Worm (Caenorhabditis elegans) whole organism, mixed stage, embryonic: ENCODE results near the gene clec-9.

ENCODE experiments used
- M03D4.4 ChIP-seq: sonication (generic microtip); optimal IDR thresholded peaks from 2 replicates; lab custom pipeline; 2017; ENCODE audit warnings: mild to moderate bottlenecking, missing genetic modification characterization, missing compliant biosample characterization
- bed-3 ChIP-seq: fragments of 200-800 bp; sonication (Bioruptor generic); optimal IDR thresholded peaks from 3 replicates; lab custom pipeline; 2018; ENCODE audit warnings: mild to moderate bottlenecking, missing genetic modification characterization, moderate library complexity, missing compliant biosample characterization
- blmp-1 ChIP-seq: fragments of 150-350 bp; optimal IDR thresholded peaks from 2 replicates; lab custom pipeline; 2014; ENCODE audit warnings: missing biosample characterization, missing genetic modification characterization
- ceh-39 ChIP-seq: fragments of 150-350 bp; optimal IDR thresholded peaks from 2 replicates; lab custom pipeline; 2014; ENCODE audit warnings: missing biosample characterization, missing genetic modification characterization
- ceh-43 ChIP-seq: fragments of 200-800 bp; sonication (Bioruptor generic); optimal IDR thresholded peaks from 2 replicates; lab custom pipeline; 2018; ENCODE audit warnings: mild to moderate bottlenecking, missing genetic modification characterization, moderate library complexity, missing compliant biosample characterization
- ceh-83 ChIP-seq: fragments of 200-800 bp; sonication (Bioruptor generic); optimal IDR thresholded peaks from 2 replicates; lab custom pipeline; 2018; ENCODE audit warnings: mild to moderate bottlenecking, missing genetic modification characterization, missing compliant biosample characterization
- ces-1 ChIP-seq: fragments of 150-350 bp; optimal IDR thresholded peaks from 2 replicates; lab custom pipeline; 2014; ENCODE audit warnings: missing biosample characterization, missing genetic modification reagents, missing genetic modification characterization
- drap-1 ChIP-seq: fragments of 200-800 bp; sonication (Bioruptor generic); optimal IDR thresholded peaks from 3 replicates; lab custom pipeline; 2018; ENCODE audit warnings: mild to moderate bottlenecking, missing genetic modification characterization, missing compliant biosample characterization
- elt-1 ChIP-seq: sonication (generic microtip); optimal IDR thresholded peaks from 2 replicates; lab custom pipeline; 2017; ENCODE audit warnings: missing genetic modification characterization, mild to moderate bottlenecking, missing compliant biosample characterization, antibody characterized with exemption, moderate library complexity, borderline replicate concordance; ENCODE audit not compliant: insufficient read depth
- elt-3 ChIP-seq: fragments of 150-350 bp; optimal IDR thresholded peaks from 2 replicates; lab custom pipeline; 2014; ENCODE audit warnings: missing biosample characterization, missing genetic modification characterization
- flh-1 ChIP-seq: fragments of 200-800 bp; sonication (Bioruptor generic); optimal IDR thresholded peaks from 2 replicates; lab custom pipeline; 2018; ENCODE audit warnings: mild to moderate bottlenecking, missing genetic modification characterization, moderate library complexity, missing compliant biosample characterization
- ham-2 ChIP-seq: fragments of 200-800 bp; sonication (Bioruptor generic); optimal IDR thresholded peaks from 2 replicates; lab custom pipeline; 2018; ENCODE audit warnings: mild to moderate bottlenecking, missing genetic modification characterization, missing compliant biosample characterization
- hlh-1 ChIP-seq: fragments of 150-350 bp; optimal IDR thresholded peaks from 2 replicates; lab custom pipeline; 2014; ENCODE audit warnings: missing biosample characterization, missing genetic modification reagents, missing genetic modification characterization
- lin-13 ChIP-seq: fragments of 150-350 bp; optimal IDR thresholded peaks from 2 replicates; lab custom pipeline; 2014; ENCODE audit warnings: missing biosample characterization, missing genetic modification characterization
- lin-32 ChIP-seq: fragments of 200-800 bp; sonication (Bioruptor generic); optimal IDR thresholded peaks from 2 replicates; lab custom pipeline; 2018; ENCODE audit warnings: mild to moderate bottlenecking, missing genetic modification characterization, missing compliant biosample characterization
- lsy-2 ChIP-seq: fragments of 150-350 bp; optimal IDR thresholded peaks from 2 replicates; lab custom pipeline; 2014; ENCODE audit warnings: missing biosample characterization, missing genetic modification characterization
- mab-5 ChIP-seq: fragments of 150-350 bp; optimal IDR thresholded peaks from 2 replicates; lab custom pipeline; 2014; ENCODE audit warnings: missing biosample characterization, missing genetic modification characterization
- mep-1 ChIP-seq: fragments of 150-350 bp; optimal IDR thresholded peaks from 2 replicates; lab custom pipeline; 2017; ENCODE audit warnings: missing biosample characterization, missing genetic modification reagents, missing genetic modification characterization, inconsistent platforms
- mls-2 ChIP-seq: sonication (generic microtip); optimal IDR thresholded peaks from 2 replicates; lab custom pipeline; 2016; ENCODE audit warnings: mild to moderate bottlenecking, missing genetic modification characterization, moderate library complexity, missing compliant biosample characterization
- nhr-12 ChIP-seq: fragments of 150-350 bp; optimal IDR thresholded peaks from 2 replicates; lab custom pipeline; 2014; ENCODE audit warnings: missing biosample characterization, missing genetic modification characterization
- nhr-2 ChIP-seq: fragments of 150-350 bp; optimal IDR thresholded peaks from 2 replicates; lab custom pipeline; 2014; ENCODE audit warnings: missing biosample characterization, missing genetic modification characterization
- nhr-237 ChIP-seq: fragments of 150-350 bp; optimal IDR thresholded peaks from 2 replicates; lab custom pipeline; 2014; ENCODE audit warnings: missing biosample characterization, missing genetic modification characterization
- nhr-76 ChIP-seq: sonication (generic microtip); optimal IDR thresholded peaks from 2 replicates; lab custom pipeline; 2017; ENCODE audit warnings: missing biosample characterization, missing genetic modification characterization
- sem-2 ChIP-seq: fragments of 200-800 bp; sonication (Bioruptor generic); optimal IDR thresholded peaks from 2 replicates; lab custom pipeline; 2018; ENCODE audit warnings: mild to moderate bottlenecking, missing genetic modification characterization, missing compliant biosample characterization
- snpc-4 ChIP-seq: fragments of 150-350 bp; optimal IDR thresholded peaks from 2 replicates; lab custom pipeline; 2014; ENCODE audit warnings: missing biosample characterization, missing genetic modification characterization
- sptf-1 ChIP-seq: sonication (generic microtip); optimal IDR thresholded peaks from 2 replicates; lab custom pipeline; 2017; ENCODE audit warnings: mild to moderate bottlenecking, missing genetic modification characterization, moderate library complexity, missing compliant biosample characterization
- tbx-8 ChIP-seq: fragments of 200-800 bp; sonication (Bioruptor generic); optimal IDR thresholded peaks from 2 replicates; lab custom pipeline; 2018; ENCODE audit warnings: mild to moderate bottlenecking, missing genetic modification characterization, moderate library complexity, missing compliant biosample characterization
- unc-120 ChIP-seq: sonication (generic microtip); optimal IDR thresholded peaks from 2 replicates; lab custom pipeline; 2017; ENCODE audit warnings: missing genetic modification characterization, missing compliant biosample characterization; ENCODE audit not compliant: poor library complexity, severe bottlenecking
- unc-39 ChIP-seq: fragments of 150-350 bp; optimal IDR thresholded peaks from 2 replicates; lab custom pipeline; 2014; ENCODE audit warnings: missing biosample characterization, missing genetic modification characterization
- unc-62 ChIP-seq: fragments of 150-350 bp; optimal IDR thresholded peaks from 2 replicates; lab custom pipeline; 2014; ENCODE audit warnings: missing biosample characterization, missing genetic modification reagents, missing genetic modification characterization
- zip-8 ChIP-seq: fragments of 150-350 bp; optimal IDR thresholded peaks from 2 replicates; lab custom pipeline; 2014; ENCODE audit warnings: missing biosample characterization, missing genetic modification characterization
- ztf-11 ChIP-seq: fragments of 150-350 bp; optimal IDR thresholded peaks from 2 replicates; lab custom pipeline; 2014; ENCODE audit warnings: missing biosample characterization, missing genetic modification characterization

The clec-9 gene

DNA sequence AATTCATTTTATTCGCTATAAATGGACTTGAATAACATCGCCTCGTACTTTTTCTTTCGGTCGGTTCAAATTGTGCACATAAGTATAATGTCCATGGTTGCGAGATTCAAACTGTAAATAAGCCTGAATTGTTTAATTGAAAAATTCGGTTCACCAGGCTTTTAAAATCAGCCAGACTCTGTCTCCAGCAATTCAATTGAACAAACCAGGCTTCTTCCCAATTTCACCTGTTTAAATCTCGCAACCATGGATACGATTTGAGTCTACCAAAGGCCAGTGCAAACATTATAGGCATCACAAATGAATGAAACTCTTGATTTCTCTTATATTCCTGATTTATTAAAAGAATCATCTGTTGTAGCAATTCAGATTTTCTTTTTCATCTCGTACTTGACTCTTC, 25.2 kb upstream of the clec-9 start, which contains the start of gene srz-100:
srz-100 (plus strand) TSS at position 301 of the 400 bp plus-strand sequence.
- TF ChIP-seq ceh-39: no peak
- no peak for TF ChIP-seq sptf-1 (tag; lab: Kevin White, UChicago)
- TF ChIP-seq M03D4.4 (tag; lab: Kevin White, UChicago): no peak
- no peak for TF ChIP-seq unc-62 (GFP tag; lab: Kevin White, UChicago)
- no peak for TF ChIP-seq mab-5 (tag; lab: Kevin White, UChicago)
- no peak for TF ChIP-seq flh-1

DNA sequence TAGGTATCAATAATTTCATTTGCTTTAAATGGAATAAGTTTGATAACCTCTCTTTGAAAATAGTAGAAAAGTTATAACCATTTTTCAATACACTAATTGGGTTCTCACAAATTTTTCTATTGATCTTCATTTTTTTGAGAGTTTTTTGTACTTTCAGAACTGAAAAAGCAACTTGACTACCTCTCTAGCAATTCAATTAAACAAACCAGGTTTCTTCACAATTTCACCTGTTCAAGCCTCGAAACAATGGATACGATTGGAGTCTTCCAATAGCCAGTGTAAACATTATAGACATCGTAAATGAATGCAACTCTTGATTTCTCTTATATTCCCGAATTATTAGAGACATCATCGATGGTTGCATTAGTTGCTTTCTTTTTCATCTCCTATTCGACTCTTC, 23.5 kb upstream of the clec-9 start, which contains the start of gene srz-99:
srz-99 (plus strand) TSS at position 301 of the 400 bp plus-strand sequence.
- TF ChIP-seq lsy-2 (tag; lab: Kevin White, UChicago) (no peak), nhr-237 (tag; lab: Kevin White, UChicago) (no peak), ham-2 (GFP tag; lab: Kevin White, UChicago) (no peak), blmp-1 (no peak), hlh-1 (tag; lab: Kevin White, UChicago) (no peak), nhr-2 (tag; lab: Kevin White, UChicago) (no peak), mls-2 (tag; lab: Kevin White, UChicago) (no peak), ceh-43 (GFP tag; lab: Kevin White, UChicago) (no peak), sem-2 (GFP tag; lab: Kevin White, UChicago) (no peak), drap-1 (no peak), ceh-39 (no peak), elt-1 (tag; lab: Kevin White, UChicago) (no peak)

- no peak for TF ChIP-seq sem-2 (GFP tag; lab: Kevin White, UChicago)
- TF ChIP-seq snpc-4: no peak
- TF ChIP-seq elt-3 (tag; lab: Kevin White, UChicago): no peak
- no peak for TF ChIP-seq bed-3 (GFP tag; lab: Kevin White, UChicago)
- TF ChIP-seq nhr-2 (tag; lab: Kevin White, UChicago): no peak
- no peak for TF ChIP-seq nhr-76 (tag; lab: Kevin White, UChicago)
- TF ChIP-seq ztf-11 (tag; lab: Kevin White, UChicago): no peak
- TF ChIP-seq nhr-12 (tag; lab: Kevin White, UChicago): no peak
- TF ChIP-seq blmp-1: no peak
- TF ChIP-seq ceh-39: no peak
- TF ChIP-seq zip-8 (tag; lab: Kevin White, UChicago): no peak
- no peak for TF ChIP-seq lsy-2 (tag; lab: Kevin White, UChicago)
- TF ChIP-seq, all 35 proteins: peak for 0
Observed at ce11 chrV:16728431-16728830, 22.0 kb upstream of the clec-9 start, which contains the start of gene fbxa-127. Gene fbxa-127, plus strand, starts transcription at chrV:16728731.

- TF ChIP-seq mep-1: no peak
- TF ChIP-seq lsy-2 (tag; lab: Kevin White, UChicago): no peak
- no peak for TF ChIP-seq M03D4.4 (tag; lab: Kevin White, UChicago)
- TF ChIP-seq ceh-83 (GFP tag; lab: Kevin White, UChicago): no peak
- TF ChIP-seq elt-3 (tag; lab: Kevin White, UChicago): no peak
- no peak for TF ChIP-seq ces-1 (GFP tag; lab: Kevin White, UChicago)
- TF ChIP-seq sptf-1 (tag; lab: Kevin White, UChicago): no peak
- TF ChIP-seq ceh-43 (GFP tag; lab: Kevin White, UChicago): no peak
- no peak for TF ChIP-seq ham-2 (GFP tag; lab: Kevin White, UChicago)
- TF ChIP-seq flh-1: no peak
- TF ChIP-seq nhr-76 (tag; lab: Kevin White, UChicago): no peak
- TF ChIP-seq tbx-8 (GFP tag; lab: Kevin White, UChicago): no peak
- TF ChIP-seq mls-2 (tag; lab: Kevin White, UChicago): no peak
Observed at ce11 chrV:16726915-16727314, 20.5 kb upstream of the clec-9 start, which contains the start of gene T25E12.14. Gene T25E12.14, plus strand, starts transcription at chrV:16727215.

DNA sequence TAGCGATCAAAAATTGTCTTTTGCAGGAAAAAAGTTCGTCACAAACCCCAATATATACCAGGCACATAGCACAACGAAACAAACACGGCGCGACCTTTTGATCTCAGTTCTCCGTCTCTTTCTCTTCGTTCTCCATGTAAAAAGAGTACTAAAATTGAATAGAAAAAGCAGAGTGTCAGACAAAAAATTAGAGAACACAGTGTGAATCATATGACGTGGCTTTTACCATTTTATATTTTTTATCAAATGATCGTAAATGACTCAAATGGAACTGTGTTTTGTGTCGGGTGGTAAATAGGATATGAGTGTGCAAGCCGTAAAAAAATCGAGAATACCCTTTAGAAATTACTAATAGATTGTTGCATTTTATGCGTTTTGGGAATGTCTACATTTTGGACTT, 19.5 kb upstream of the clec-9 start:
- no peak for TF ChIP-seq sem-2 (GFP tag; lab: Kevin White, UChicago)
- TF ChIP-seq mls-2 (tag; lab: Kevin White, UChicago): no peak
- TF ChIP-seq elt-3 (tag; lab: Kevin White, UChicago): no peak
- no peak for TF ChIP-seq tbx-8 (GFP tag; lab: Kevin White, UChicago)
- no peak for TF ChIP-seq ceh-83 (GFP tag; lab: Kevin White, UChicago)
- TF ChIP-seq ceh-39: no peak
- no peak for TF ChIP-seq elt-1 (tag; lab: Kevin White, UChicago)
- TF ChIP-seq unc-120 (tag; lab: Kevin White, UChicago): no peak
- TF ChIP-seq nhr-237 (tag; lab: Kevin White, UChicago): no peak
- no peak for TF ChIP-seq nhr-76 (tag; lab: Kevin White, UChicago)
- no peak for TF ChIP-seq nhr-2 (tag; lab: Kevin White, UChicago)
- no peak for TF ChIP-seq flh-1
- TF ChIP-seq lin-13 (tag; lab: Kevin White, UChicago): no peak
- no peak for TF ChIP-seq lin-32 (GFP tag; lab: Kevin White, UChicago)
- TF ChIP-seq M03D4.4 (tag; lab: Kevin White, UChicago): no peak
- no peak for TF ChIP-seq ztf-11 (tag; lab: Kevin White, UChicago)
- TF ChIP-seq ham-2 (GFP tag; lab: Kevin White, UChicago): no peak
- no peak for TF ChIP-seq mep-1
- no peak for TF ChIP-seq unc-39 (tag; lab: Kevin White, UChicago)
- TF ChIP-seq mab-5 (tag; lab: Kevin White, UChicago): no peak
